Worm (Caenorhabditis elegans) whole organism, L4 larva: ENCODE results near the gene F29B9.12.

ENCODE experiments used
- F10B5.3 ChIP-seq: sonication (generic microtip); optimal IDR thresholded peaks from 2 replicates; lab custom pipeline; 2016; ENCODE audit warnings: mild to moderate bottlenecking, missing genetic modification characterization, missing compliant biosample characterization
- T20F7.1 ChIP-seq: fragments of 200-800 bp; sonication (Bioruptor generic); optimal IDR thresholded peaks from 2 replicates; lab custom pipeline; 2018; ENCODE audit warnings: mild to moderate bottlenecking, missing genetic modification characterization, missing compliant biosample characterization
- Y105C5A.15 ChIP-seq: fragments of 200-800 bp; sonication (Bioruptor generic); IDR thresholded peaks from 2 replicates; pipeline ENCODE4 v1.3.6; 2022; ENCODE audit warnings: missing genetic modification characterization, missing compliant biosample characterization
- Y75B8A.6 ChIP-seq: fragments of 200-800 bp; sonication (Bioruptor generic); IDR thresholded peaks from 2 replicates; pipeline ENCODE4 v1.3.6; 2022; ENCODE audit warnings: missing genetic modification reagents, missing genetic modification characterization, missing compliant biosample characterization
- aha-1 ChIP-seq: fragments of 150-350 bp; peaks from one replicate; lab custom pipeline; 2014; ENCODE audit warnings: missing biosample characterization, missing genetic modification characterization
- aly-2 ChIP-seq: sonication (generic microtip); optimal IDR thresholded peaks from 2 replicates; lab custom pipeline; 2018; ENCODE audit warnings: missing biosample characterization, missing genetic modification characterization
- ama-1 ChIP-seq: fragments of 150-350 bp; optimal IDR thresholded peaks from 2 replicates; lab custom pipeline; 2014; ENCODE audit warnings: inconsistent platforms, mixed read lengths
- ceh-44 ChIP-seq: fragments of 200-800 bp; sonication (Bioruptor generic); IDR thresholded peaks from 2 replicates; pipeline ENCODE4 v1.3.6; 2022; ENCODE audit warnings: missing genetic modification reagents, missing genetic modification characterization, missing compliant biosample characterization
- ceh-62 ChIP-seq: sonication (generic microtip); optimal IDR thresholded peaks from 2 replicates; lab custom pipeline; 2017; ENCODE audit warnings: missing biosample characterization, missing genetic modification characterization
- ceh-82 ChIP-seq: sonication (generic microtip); optimal IDR thresholded peaks from 2 replicates; lab custom pipeline; 2017; ENCODE audit warnings: missing biosample characterization, missing genetic modification characterization
- cey-2 ChIP-seq: sonication (generic microtip); optimal IDR thresholded peaks from 3 replicates; lab custom pipeline; 2017; ENCODE audit warnings: missing genetic modification characterization, mild to moderate bottlenecking, missing compliant biosample characterization, antibody characterized with exemption, borderline replicate concordance; ENCODE audit not compliant: insufficient read depth
- dmd-6 ChIP-seq: fragments of 200-800 bp; sonication (Bioruptor generic); IDR thresholded peaks from 2 replicates; pipeline ENCODE4 v1.3.6; 2022; ENCODE audit warnings: missing genetic modification reagents, missing genetic modification characterization, missing compliant biosample characterization
- dmd-9 ChIP-seq: fragments of 200-800 bp; sonication (Bioruptor generic); IDR thresholded peaks from 2 replicates; pipeline ENCODE4 v1.3.6; 2022; ENCODE audit warnings: missing genetic modification reagents, missing genetic modification characterization, missing compliant biosample characterization
- dpl-1 ChIP-seq: fragments of 150-350 bp; optimal IDR thresholded peaks from 2 replicates; lab custom pipeline; 2014; ENCODE audit warnings: missing biosample characterization, missing genetic modification reagents, missing genetic modification characterization
- duxl-1 ChIP-seq: sonication (generic microtip); optimal IDR thresholded peaks from 2 replicates; lab custom pipeline; 2016; ENCODE audit warnings: mild to moderate bottlenecking, missing genetic modification characterization, moderate library complexity, missing compliant biosample characterization; ENCODE audit not compliant: poor library complexity
- dve-1 ChIP-seq: sonication (generic microtip); optimal IDR thresholded peaks from 2 replicates; lab custom pipeline; 2017; ENCODE audit warnings: antibody characterized with exemption, mild to moderate bottlenecking, missing genetic modification characterization, missing compliant biosample characterization; ENCODE audit not compliant: insufficient read depth
- egl-43 ChIP-seq: fragments of 200-800 bp; sonication (Bioruptor generic); IDR thresholded peaks from 2 replicates; pipeline ENCODE4 v1.3.6; 2022; ENCODE audit warnings: missing genetic modification reagents, missing genetic modification characterization, missing compliant biosample characterization
- fkh-10 ChIP-seq: fragments of 150-350 bp; optimal IDR thresholded peaks from 2 replicates; lab custom pipeline; 2014; ENCODE audit warnings: missing biosample characterization, missing genetic modification reagents, missing genetic modification characterization
- hlh-11 ChIP-seq: fragments of 200-800 bp; sonication (Bioruptor generic); optimal IDR thresholded peaks from 2 replicates; lab custom pipeline; 2018; ENCODE audit warnings: mild to moderate bottlenecking, missing genetic modification characterization, missing compliant biosample characterization
- hlh-30 ChIP-seq: sonication (generic microtip); optimal IDR thresholded peaks from 2 replicates; lab custom pipeline; 2017; ENCODE audit warnings: antibody characterized with exemption, mild to moderate bottlenecking, missing genetic modification characterization, missing compliant biosample characterization; ENCODE audit not compliant: insufficient read depth
- jun-1 ChIP-seq: fragments of 150-350 bp; optimal IDR thresholded peaks from 2 replicates; lab custom pipeline; 2014; ENCODE audit warnings: missing biosample characterization, missing genetic modification reagents, missing genetic modification characterization
- lin-13 ChIP-seq: fragments of 150-350 bp; optimal IDR thresholded peaks from 2 replicates; lab custom pipeline; 2014; ENCODE audit warnings: missing biosample characterization, missing genetic modification reagents, missing genetic modification characterization
- lsy-2 ChIP-seq, 2 experiments: fragments of 150-350 bp in 1 of 2; sonication (generic microtip) in 1 of 2; optimal IDR thresholded peaks; 2 replicates each; lab custom pipeline; 2014 to 2017; ENCODE audit warnings: missing biosample characterization in 2 of 2, missing genetic modification characterization in 2 of 2
- mdt-29 ChIP-seq: fragments of 200-800 bp; sonication (Bioruptor generic); IDR thresholded peaks from 2 replicates; pipeline ENCODE4 v1.3.6; 2022; ENCODE audit warnings: missing genetic modification reagents, missing genetic modification characterization, missing compliant biosample characterization
- mep-1 ChIP-seq: fragments of 150-350 bp; sonication (generic microtip); optimal IDR thresholded peaks from 3 replicates; lab custom pipeline; 2014; ENCODE audit warnings: missing biosample characterization, missing genetic modification characterization
- mxl-2 ChIP-seq: fragments of 200-800 bp; sonication (Bioruptor generic); conservative IDR thresholded peaks from 2 replicates; pipeline ENCODE4 v1.3.6; 2022; ENCODE audit warnings: missing genetic modification reagents, missing genetic modification characterization, missing compliant biosample characterization
- mxl-3 ChIP-seq: fragments of 200-800 bp; sonication (Bioruptor generic); optimal IDR thresholded peaks from 2 replicates; lab custom pipeline; 2018; ENCODE audit warnings: mild to moderate bottlenecking, missing genetic modification characterization, missing compliant biosample characterization
- nhr-102 ChIP-seq: sonication (generic microtip); optimal IDR thresholded peaks from 2 replicates; lab custom pipeline; 2016; ENCODE audit warnings: mild to moderate bottlenecking, missing genetic modification characterization, moderate library complexity, missing compliant biosample characterization
- nhr-11 ChIP-seq: fragments of 150-350 bp; optimal IDR thresholded peaks from 2 replicates; lab custom pipeline; 2014; ENCODE audit warnings: missing biosample characterization, missing genetic modification characterization
- nhr-111 ChIP-seq: fragments of 200-800 bp; sonication (Bioruptor generic); optimal IDR thresholded peaks from 2 replicates; lab custom pipeline; 2018; ENCODE audit warnings: mild to moderate bottlenecking, missing genetic modification characterization, missing compliant biosample characterization
- nhr-25 ChIP-seq: sonication (generic microtip); optimal IDR thresholded peaks from 2 replicates; lab custom pipeline; 2017; ENCODE audit warnings: missing genetic modification characterization, mild to moderate bottlenecking, missing compliant biosample characterization, antibody characterized with exemption, moderate library complexity, borderline replicate concordance; ENCODE audit not compliant: insufficient read depth
- nhr-42 ChIP-seq: fragments of 200-800 bp; sonication (Bioruptor generic); IDR thresholded peaks from 2 replicates; pipeline ENCODE4 v1.3.6; 2022; ENCODE audit warnings: missing genetic modification characterization, missing compliant biosample characterization
- nhr-48 ChIP-seq: sonication (generic microtip); optimal IDR thresholded peaks from 2 replicates; lab custom pipeline; 2016; ENCODE audit warnings: mild to moderate bottlenecking, missing genetic modification characterization, missing compliant biosample characterization
- nhr-6 ChIP-seq: fragments of 150-350 bp; optimal IDR thresholded peaks from 2 replicates; lab custom pipeline; 2014; ENCODE audit warnings: missing biosample characterization, missing genetic modification characterization
- nhr-76 ChIP-seq: fragments of 150-350 bp; optimal IDR thresholded peaks from 2 replicates; lab custom pipeline; 2014; ENCODE audit warnings: missing biosample characterization, missing genetic modification characterization
- pqm-1 ChIP-seq: sonication (generic microtip); optimal IDR thresholded peaks from 2 replicates; lab custom pipeline; 2017; ENCODE audit warnings: missing biosample characterization, missing genetic modification characterization
- saeg-2 ChIP-seq: fragments of 200-800 bp; sonication (Bioruptor generic); IDR thresholded peaks from 2 replicates; pipeline ENCODE4 v1.3.6; 2022; ENCODE audit warnings: missing genetic modification reagents, missing genetic modification characterization, missing compliant biosample characterization
- skn-1 ChIP-seq: fragments of 150-350 bp; optimal IDR thresholded peaks from 2 replicates; lab custom pipeline; 2014; ENCODE audit warnings: missing biosample characterization, missing genetic modification characterization
- snpc-1.2 ChIP-seq: fragments of 200-800 bp; sonication (Bioruptor generic); IDR thresholded peaks from 2 replicates; pipeline ENCODE4 v1.3.6; 2022; ENCODE audit warnings: missing genetic modification reagents, missing genetic modification characterization, missing compliant biosample characterization
- spr-1 ChIP-seq: sonication (generic microtip); optimal IDR thresholded peaks from 2 replicates; lab custom pipeline; 2016; ENCODE audit warnings: mild to moderate bottlenecking, missing genetic modification characterization, missing compliant biosample characterization
- spr-3 ChIP-seq: fragments of 200-800 bp; sonication (Bioruptor generic); optimal IDR thresholded peaks from 2 replicates; lab custom pipeline; 2018; ENCODE audit warnings: mild to moderate bottlenecking, missing genetic modification characterization, missing compliant biosample characterization
- tag-97 ChIP-seq: fragments of 200-800 bp; sonication (Bioruptor generic); IDR thresholded peaks from 2 replicates; pipeline ENCODE4 v1.3.6; 2022; ENCODE audit warnings: missing genetic modification characterization, missing compliant biosample characterization
- unc-130 ChIP-seq: sonication (generic microtip); optimal IDR thresholded peaks from 2 replicates; lab custom pipeline; 2016; ENCODE audit warnings: missing genetic modification reagents, missing genetic modification characterization, missing compliant biosample characterization
- unc-62 ChIP-seq, 3 experiments: fragments of 150-350 bp in 1 of 3; sonication (generic microtip); optimal IDR thresholded peaks in 2 of 3; peaks in 1 of 3; 1 replicate in 1 of 3; 2 replicates in 2 of 3; lab custom pipeline; 2014 to 2017; ENCODE audit warnings: missing biosample characterization in 3 of 3, missing genetic modification characterization in 3 of 3, missing genetic modification reagents in 3 of 3, missing genotype in 1 of 3
- vab-7 ChIP-seq: fragments of 200-800 bp; sonication (Bioruptor generic); IDR thresholded peaks from 2 replicates; pipeline ENCODE4 v1.3.6; 2022; ENCODE audit warnings: missing genetic modification reagents, missing genetic modification characterization, missing compliant biosample characterization
- zfp-2 ChIP-seq: sonication (generic microtip); optimal IDR thresholded peaks from 2 replicates; lab custom pipeline; 2016; ENCODE audit warnings: mild to moderate bottlenecking, missing genetic modification characterization, missing compliant biosample characterization
- zip-11 ChIP-seq: fragments of 200-800 bp; sonication (Bioruptor generic); IDR thresholded peaks from 2 replicates; pipeline ENCODE4 v1.3.6; 2022; ENCODE audit warnings: missing genetic modification characterization, missing compliant biosample characterization
- ztf-11 ChIP-seq: fragments of 150-350 bp; optimal IDR thresholded peaks from 2 replicates; lab custom pipeline; 2014; ENCODE audit warnings: missing biosample characterization, missing genetic modification characterization

Gene F29B9.12

ce11 chrIV:4649460-4649859 lies 19.9 kb upstream of the F29B9.12 start, which contains the start of gene F29B9.7:
Gene F29B9.7 (plus strand): TSS chrIV:4649760.
- TF ChIP-seq cey-2 (tag; lab: Kevin White, UChicago) (no peak), snpc-1.2 (GFP tag; lab: Robert Waterston, UW) (no peak), pqm-1 (no peak), unc-62 (GFP tag; optimal IDR thresholded peaks at IDR 0.05 in 1 of 2; lab: Kevin White, UChicago) (peak in 1 of 2 experiments; percentile 11), unc-62 (tag; optimal IDR thresholded peaks at IDR 0.05; lab: Kevin White, UChicago) (no peak)

ce11 chrIV:4650624-4651094 lies 18.7 kb upstream of the F29B9.12 start, which contains the start of gene ubc-9:
Gene ubc-9 (plus strand): TSS chrIV:4651044.
- no peak for TF ChIP-seq T20F7.1 (GFP tag; lab: Kevin White, UChicago)
- 0 out of 2 replicates have a peak, but pooled peaks have one; percentile 31 for TF ChIP-seq vab-7 (GFP tag; lab: Robert Waterston, UW)
- no peak for TF ChIP-seq ceh-44 (GFP tag; lab: Robert Waterston, UW)
- no peak for TF ChIP-seq jun-1 (tag; lab: Kevin White, UChicago)
- peak; percentile 74 for TF ChIP-seq hlh-11 (tag; lab: Kevin White, UChicago)
- TF ChIP-seq nhr-6 (tag; lab: Kevin White, UChicago), result peak; percentile 1
- TF ChIP-seq F10B5.3 (tag; lab: Kevin White, UChicago), result no peak
- TF ChIP-seq lin-13 (GFP tag; lab: Kevin White, UChicago), result peak; percentile 92
- TF ChIP-seq zip-11 (GFP tag; lab: Robert Waterston, UW), result no peak
- peak; percentile 75 for TF ChIP-seq dpl-1 (GFP tag; lab: Kevin White, UChicago)
- peak; percentile 40 for TF ChIP-seq nhr-102 (tag; lab: Kevin White, UChicago)
- peak; percentile 31 for TF ChIP-seq duxl-1 (tag; lab: Kevin White, UChicago)
- TF ChIP-seq mxl-3 (GFP tag; lab: Kevin White, UChicago), result peak; percentile 47
- no peak for TF ChIP-seq mxl-2 (GFP tag; lab: Robert Waterston, UW)
- TF ChIP-seq mdt-29 (GFP tag; lab: Robert Waterston, UW), result peak; percentile 53; the same call in 1 of the 2 replicates
- no peak for TF ChIP-seq ztf-11 (tag; lab: Kevin White, UChicago)
- TF ChIP-seq saeg-2 (GFP tag; lab: Robert Waterston, UW), result no peak
- TF ChIP-seq Y105C5A.15 (GFP tag; lab: Robert Waterston, UW), result no peak
- TF ChIP-seq aly-2 (tag; lab: Kevin White, UChicago), result no peak
- TF ChIP-seq Y75B8A.6 (GFP tag; lab: Robert Waterston, UW), result no peak
- peak; percentile 48 for TF ChIP-seq nhr-11
- no peak for TF ChIP-seq ama-1 (lab: Kevin White, UChicago)
- TF ChIP-seq dmd-6 (GFP tag; lab: Robert Waterston, UW), result peak; percentile 51
- TF ChIP-seq spr-1, result peak; percentile 61
- no peak for TF ChIP-seq nhr-42 (GFP tag; lab: Robert Waterston, UW)
- peak; percentile 20 for TF ChIP-seq fkh-10 (GFP tag; lab: Kevin White, UChicago)
- TF ChIP-seq snpc-1.2 (GFP tag; lab: Robert Waterston, UW), result no peak
- no peak for TF ChIP-seq tag-97 (GFP tag; lab: Robert Waterston, UW)
- TF ChIP-seq lsy-2 (tag; optimal IDR thresholded peaks at IDR 0.05; lab: Kevin White, UChicago), result peak; percentile 33 to 81
- peak; percentile 56; the same call in 1 of the 2 replicates for TF ChIP-seq egl-43
- peak; percentile 96 for TF ChIP-seq aha-1 (tag; lab: Kevin White, UChicago)
- no peak for TF ChIP-seq dmd-9 (GFP tag; lab: Robert Waterston, UW)
- TF ChIP-seq hlh-30, result peak; percentile 58
- TF ChIP-seq skn-1 (tag; lab: Kevin White, UChicago), result no peak
- TF ChIP-seq nhr-76 (tag; lab: Kevin White, UChicago), result no peak
- TF ChIP-seq ceh-62, result no peak
- TF ChIP-seq unc-130, result peak; percentile 84
- TF ChIP-seq spr-3 (GFP tag; lab: Kevin White, UChicago), result no peak
- TF ChIP-seq pqm-1, result peak; percentile 40
- TF ChIP-seq ceh-82 (tag; lab: Kevin White, UChicago), result no peak
- no peak for TF ChIP-seq nhr-111 (GFP tag; lab: Kevin White, UChicago)
- peak; percentile 71 for TF ChIP-seq dve-1 (tag; lab: Kevin White, UChicago)
- TF ChIP-seq nhr-25 (tag; lab: Kevin White, UChicago), result no peak
- TF ChIP-seq nhr-48 (tag; lab: Kevin White, UChicago), result no peak
- no peak for TF ChIP-seq zfp-2 (tag; lab: Kevin White, UChicago)
- TF ChIP-seq mep-1 (tag; lab: Kevin White, UChicago), result peak; percentile 84
